Fruit fly (Drosophila melanogaster) ovary, adult (tissue): ENCODE measurements around the gene mtd.
A peak's percentile ranks its signal among the peaks of the same experiment; 100 is the strongest.

Experiments
- CG17801 ChIP-seq: fragments of 200-800 bp; optimal IDR thresholded peaks from 2 replicates; lab custom pipeline; 2019; ENCODE audit warnings: missing biosample characterization, mild to moderate bottlenecking, missing genetic modification characterization, moderate library complexity; ENCODE audit not compliant: partially characterized antibody

Gene mtd

DNA sequence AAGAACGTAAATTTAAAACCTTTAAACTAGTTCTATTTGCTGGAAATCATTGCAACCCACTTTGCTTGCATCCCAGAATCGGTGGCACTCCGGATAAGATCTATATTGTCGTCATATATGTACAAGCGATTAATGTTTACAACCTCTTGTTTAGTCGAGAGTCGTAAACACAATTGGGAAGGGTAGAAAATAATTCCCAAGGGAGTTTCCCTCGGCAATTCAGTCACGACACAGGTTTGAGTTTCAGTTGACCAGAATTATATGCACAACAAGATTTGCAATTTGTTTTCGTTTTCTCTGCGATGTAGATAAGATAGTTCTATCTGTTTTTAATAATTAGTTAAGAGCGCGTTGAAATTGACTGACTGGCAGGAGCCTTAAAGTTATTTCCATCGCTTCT is 69.9 kb downstream of the mtd start:
- TF ChIP-seq CG17801, result no peak

DNA sequence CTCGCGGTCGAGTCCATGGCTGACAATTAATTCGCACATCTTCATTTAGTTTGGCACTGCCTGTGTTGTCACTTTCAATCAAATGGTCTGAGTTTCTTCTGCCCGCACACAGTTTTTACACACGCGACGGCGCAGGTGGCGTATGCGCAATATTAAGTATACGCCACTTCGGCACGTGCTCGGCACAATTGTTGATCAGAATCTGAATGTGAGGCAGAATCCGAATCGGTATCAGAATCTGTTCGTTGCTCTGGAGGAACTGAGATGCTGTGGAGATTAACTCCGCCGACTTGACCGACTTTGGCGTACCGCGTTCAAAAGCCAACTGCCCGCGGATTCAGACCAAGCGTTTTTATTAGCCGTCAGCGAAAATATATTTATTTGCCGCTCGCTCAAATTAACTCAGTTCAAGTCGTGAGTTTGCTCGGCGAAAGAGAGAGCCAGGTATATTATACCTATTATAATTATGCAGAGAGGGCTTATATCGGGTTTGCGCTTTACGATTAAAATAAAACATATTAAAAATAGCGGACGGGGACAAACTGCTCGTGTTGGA is 70.6 kb downstream of the mtd start:
- TF ChIP-seq CG17801, result no peak

DNA sequence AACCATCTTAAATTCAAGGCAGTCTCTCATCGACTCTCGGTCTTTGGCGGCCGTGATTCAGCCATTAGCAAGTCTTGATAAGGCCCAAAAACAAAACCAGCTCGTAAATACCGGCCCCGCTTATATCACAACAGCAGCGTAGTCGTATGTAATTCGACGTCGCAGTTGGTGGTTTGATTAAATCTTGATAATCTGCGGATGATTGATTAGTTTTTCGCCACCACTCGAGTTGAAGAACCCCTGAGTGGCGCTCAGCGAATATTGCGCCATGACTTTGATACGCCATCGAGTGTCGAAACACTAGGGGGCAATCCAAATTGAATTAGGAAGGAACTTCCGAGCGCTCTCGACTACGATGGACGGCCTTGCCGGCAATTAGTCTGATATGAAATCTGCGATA is 71.6 kb downstream of the mtd start:
- TF ChIP-seq CG17801, result no peak

dm6 chr3R:5277735-5278134 is 72.5 kb downstream of the mtd start, which contains the start of gene CG31538:
CG31538 (minus strand) TSS chr3R:5277835.
- TF ChIP-seq CG17801, result no peak

DNA sequence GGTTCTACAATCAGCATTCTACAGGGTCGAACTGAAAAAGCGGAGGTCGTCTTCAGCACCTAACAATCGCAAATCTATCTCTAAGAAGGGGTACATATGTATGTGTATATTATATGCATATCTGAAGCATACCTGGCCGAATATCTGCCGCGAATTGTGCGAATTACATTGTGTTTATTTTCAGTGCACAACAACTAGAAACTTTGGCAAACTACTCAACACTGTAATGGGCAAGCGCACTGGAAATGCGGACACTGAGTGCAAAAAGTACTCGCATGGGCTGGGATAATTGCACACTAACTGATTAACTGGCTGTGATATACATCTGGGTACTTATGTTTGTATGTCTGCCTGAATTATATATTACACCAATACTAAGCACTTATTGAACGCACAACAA is 79.4 kb downstream of the mtd start:
- TF ChIP-seq CG17801, result peak; percentile 14

DNA sequence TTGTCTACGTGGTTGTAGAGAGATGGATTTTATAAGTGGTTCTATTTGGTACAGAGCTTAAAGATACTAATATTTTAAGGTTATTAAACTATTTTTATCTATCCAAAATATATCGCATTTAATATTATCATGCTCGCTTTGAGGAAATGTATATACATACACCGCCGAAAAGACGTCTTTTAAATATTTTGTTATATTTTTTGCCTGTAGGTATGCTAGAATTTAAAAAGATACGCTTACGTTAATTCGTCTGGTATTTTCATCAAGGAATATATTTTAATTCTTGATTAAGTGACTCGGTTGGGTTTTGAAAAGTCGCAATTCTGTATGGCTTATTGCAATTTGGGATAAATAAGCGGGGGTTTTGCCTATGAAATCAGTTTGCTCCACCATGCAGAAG is 81.7 kb downstream of the mtd start:
- no peak for TF ChIP-seq CG17801

dm6 chr3R:5266282-5266681 is 84.0 kb downstream of the mtd start:
- TF ChIP-seq CG17801, result no peak

DNA sequence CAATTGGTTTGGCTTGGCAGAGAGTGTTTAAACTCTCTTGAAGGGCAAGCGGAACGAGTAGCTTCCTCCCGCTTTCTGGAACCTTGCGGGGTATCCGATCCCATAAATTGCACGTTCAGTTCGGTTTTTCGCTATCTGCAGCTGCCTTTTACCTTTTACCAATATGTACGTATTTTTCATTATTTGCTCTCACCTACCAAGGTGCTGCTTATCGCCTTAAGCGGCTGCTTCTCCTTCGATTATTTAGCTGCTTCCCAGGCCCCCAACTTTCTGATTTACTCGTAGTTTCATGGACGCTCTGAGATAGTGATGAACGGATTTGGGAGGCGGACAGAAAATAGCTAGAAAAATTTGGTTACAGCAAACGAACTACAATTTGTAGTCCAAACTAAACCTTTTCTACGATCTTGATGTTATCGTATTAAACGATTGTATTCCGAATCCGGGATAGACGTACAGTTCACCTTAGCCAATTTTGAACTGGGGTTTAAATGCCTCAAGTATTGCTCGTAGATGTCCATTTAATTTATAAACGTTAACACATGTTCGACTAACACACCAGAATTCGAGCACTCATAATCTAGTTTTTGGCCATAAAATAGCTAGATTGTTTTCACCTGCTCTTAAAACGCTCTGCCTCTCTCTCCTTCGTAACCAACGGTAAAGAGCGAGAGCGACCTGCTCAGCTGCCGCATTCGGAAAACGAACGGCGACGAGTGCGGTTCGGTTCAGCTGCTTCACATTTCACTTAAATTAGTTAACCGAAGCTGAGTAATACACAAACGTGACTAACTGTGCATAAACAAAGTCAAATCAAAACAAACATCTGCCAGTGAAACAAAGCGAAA is 85.8 kb downstream of the mtd start:
- TF ChIP-seq CG17801, result peak; percentile 45

DNA sequence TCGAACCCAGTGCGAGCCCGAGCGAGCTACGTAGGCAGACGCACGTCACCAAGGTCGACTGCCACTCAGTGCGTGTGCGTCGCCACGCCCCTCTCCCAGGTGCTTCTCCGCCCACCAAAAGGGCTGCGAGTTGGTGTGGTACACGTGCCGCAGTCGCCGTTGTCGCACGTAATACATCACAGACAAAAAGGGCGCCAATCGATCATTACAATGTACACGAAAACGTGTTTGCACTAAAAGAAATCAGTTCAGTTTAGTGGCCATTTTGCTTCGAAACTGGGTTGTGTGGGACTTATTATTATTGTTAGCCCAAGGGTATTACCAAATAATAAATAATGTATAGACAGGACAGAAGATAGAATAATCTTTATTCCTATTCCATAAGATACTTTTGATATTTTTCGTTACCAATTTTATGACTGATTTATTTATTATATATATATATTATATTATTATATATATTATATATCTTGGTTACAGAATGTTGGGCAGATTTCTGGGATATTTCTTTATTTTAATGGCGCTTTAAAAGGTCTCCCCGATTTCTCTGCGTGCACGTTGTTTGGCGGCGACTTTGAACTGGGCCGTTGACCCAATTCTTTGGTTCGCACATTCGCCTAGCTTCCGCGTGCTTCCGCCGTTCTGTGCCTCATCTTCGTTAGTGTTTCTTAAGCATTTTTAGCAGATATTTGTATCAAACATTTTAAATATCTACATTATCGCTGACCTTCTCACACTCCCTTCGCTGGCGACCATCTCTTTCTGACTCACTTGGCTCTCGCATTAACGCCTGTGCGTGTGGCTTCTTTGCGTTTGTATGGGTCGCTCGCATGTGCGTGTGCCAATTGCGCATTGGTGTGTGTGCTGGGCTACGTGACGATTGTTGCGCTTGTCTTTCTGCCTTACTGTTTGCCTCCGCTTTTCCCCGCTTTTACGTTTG is 86.7 kb downstream of the mtd start:
- peak; percentile 73 for TF ChIP-seq CG17801

dm6 chr3R:5262592-5262991 is 87.7 kb downstream of the mtd start, which contains the start of gene Tim17a2:
Tim17a2 (minus strand) TSS chr3R:5262692.
- TF ChIP-seq CG17801, result no peak

DNA sequence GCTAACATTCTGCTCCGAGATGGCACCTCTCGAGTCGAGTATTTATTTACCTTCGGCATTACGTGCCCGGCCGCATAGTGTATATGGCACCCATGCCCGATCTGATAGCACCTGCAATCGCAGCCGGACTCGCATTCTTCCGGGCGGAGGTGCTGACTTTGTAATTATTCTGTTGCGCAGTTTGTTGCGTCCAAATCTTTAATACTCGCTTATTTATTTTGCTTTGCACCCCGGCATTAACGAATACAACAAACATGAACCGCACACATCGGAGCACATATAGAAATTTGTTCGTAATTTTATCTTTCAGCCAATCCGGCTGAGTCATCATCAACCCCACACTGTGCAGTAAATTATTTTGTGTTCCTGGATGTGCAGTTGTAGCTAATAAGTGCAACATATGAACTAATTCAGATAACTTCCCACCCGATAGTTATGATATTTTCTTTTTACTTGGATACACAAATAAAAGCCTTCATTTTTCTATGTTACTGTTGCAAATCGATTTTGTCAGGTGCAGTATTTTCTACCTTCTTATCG is 88.2 kb downstream of the mtd start:
- no peak for TF ChIP-seq CG17801

dm6 chr3R:5261262-5261661 is 89.0 kb downstream of the mtd start:
- no peak for TF ChIP-seq CG17801

- TF ChIP-seq CG17801, result no peak
Measured at dm6 chr3R:5257147-5257487, 93.1 kb downstream of the mtd start.

- no peak for TF ChIP-seq CG17801
Measured at dm6 chr3R:5256462-5257146, 93.6 kb downstream of the mtd start, which contains the start of the genes Enoph and Hph. Enoph (minus strand) TSS chr3R:5256681. Hph (plus strand) TSS chr3R:5257037.

dm6 chr3R:5252853-5253252 is 97.4 kb downstream of the mtd start, which contains the start of gene CG1113:
CG1113 (plus strand) TSS chr3R:5253153.
- no peak for TF ChIP-seq CG17801

DNA sequence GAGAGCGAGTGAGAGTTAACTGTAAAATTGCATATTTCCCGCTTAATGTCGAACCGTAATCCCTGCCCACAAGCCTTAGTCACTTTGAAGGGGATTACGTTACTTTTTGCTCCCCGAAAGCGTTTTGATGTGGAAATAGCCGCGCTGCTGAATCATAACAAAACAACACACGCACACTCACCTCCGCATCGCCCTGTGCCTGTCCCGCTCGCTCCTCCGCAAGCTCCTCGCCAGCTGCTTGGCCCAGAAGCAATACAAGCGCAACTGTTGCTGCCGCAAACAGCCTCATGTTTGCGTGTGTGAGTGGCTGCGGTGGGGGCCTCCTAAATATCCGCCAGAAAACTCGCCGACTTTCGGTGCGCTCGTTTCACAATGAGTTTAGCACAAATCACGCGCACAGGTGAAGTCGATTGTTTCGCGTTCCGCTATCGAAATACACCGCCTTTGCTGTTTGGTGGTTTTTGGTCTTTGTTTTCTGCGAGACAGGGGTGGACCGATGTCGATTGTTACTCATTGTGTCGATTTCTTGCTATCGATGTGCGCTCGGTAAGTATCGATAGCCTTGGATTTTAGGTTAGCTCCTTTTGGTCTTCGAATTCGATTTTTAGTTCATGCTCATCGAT is 98.9 kb downstream of the mtd start, which contains the start of gene CtsF:
CtsF (minus strand) TSS at position 503 of the 623 bp plus-strand sequence.
- TF ChIP-seq CG17801, result peak; percentile 77
